Worm (Caenorhabditis elegans) whole organism, young adult: ENCODE measurements around the gene alg-2.

Experiments used
- F39B2.1 ChIP-seq: fragments of 200-800 bp; sonication (Bioruptor generic); IDR thresholded peaks from 2 replicates; pipeline ENCODE4 v1.3.6; 2022; ENCODE audit warnings: missing genetic modification reagents, missing genetic modification characterization, missing compliant biosample characterization
- nhr-120 ChIP-seq: fragments of 200-800 bp; sonication (Bioruptor generic); IDR thresholded peaks from 2 replicates; pipeline ENCODE4 v1.3.6; 2022; ENCODE audit warnings: missing genetic modification characterization, missing compliant biosample characterization
- sptf-2 ChIP-seq: fragments of 200-800 bp; sonication (Bioruptor generic); optimal IDR thresholded peaks from 2 replicates; lab custom pipeline; 2018; ENCODE audit warnings: mild to moderate bottlenecking, missing genetic modification characterization, missing compliant biosample characterization
- unc-62 ChIP-seq: fragments of 150-350 bp; optimal IDR thresholded peaks from 2 replicates; lab custom pipeline; 2014; ENCODE audit warnings: missing biosample characterization, missing genetic modification reagents, missing genetic modification characterization

DNA sequence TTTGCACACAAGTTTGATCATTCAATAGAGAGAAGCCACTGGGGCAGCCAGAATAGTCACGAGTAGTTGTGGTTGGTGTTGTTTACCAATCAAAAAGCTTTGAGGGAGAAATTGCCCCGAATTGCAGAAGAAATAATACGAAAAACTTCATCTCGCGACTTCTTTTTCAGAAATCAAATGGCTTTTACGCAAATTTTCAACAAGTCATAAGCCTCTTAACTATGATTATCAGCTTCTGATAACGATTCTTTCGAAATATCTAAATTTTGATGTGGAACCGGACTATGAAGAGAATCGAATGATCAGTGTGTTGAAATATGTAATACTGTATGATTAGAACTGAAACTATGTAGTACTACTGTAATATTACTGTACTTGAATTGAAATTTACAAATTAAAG lies 47.3 kb downstream of the alg-2 start:
- TF ChIP-seq sptf-2 (GFP tag; lab: Kevin White, UChicago) (no peak), unc-62 (no peak), F39B2.1 (GFP tag; lab: Robert Waterston, UW) (no peak), nhr-120 (GFP tag; lab: Robert Waterston, UW) (no peak)
